Worm (Caenorhabditis elegans) whole organism, L4/young adult: ENCODE data around the gene xpc-1.

ENCODE experiments used
- dao-5 ChIP-seq: sonication (generic microtip); optimal IDR thresholded peaks from 2 replicates; lab custom pipeline; 2016; ENCODE audit warnings: missing genotype, missing genetic modification characterization, moderate library complexity, missing compliant biosample characterization
- him-1 ChIP-seq: sonication (generic microtip); optimal IDR thresholded peaks from 2 replicates; lab custom pipeline; 2016; ENCODE audit warnings: missing genotype, missing genetic modification reagents, missing genetic modification characterization, missing compliant biosample characterization

DNA sequence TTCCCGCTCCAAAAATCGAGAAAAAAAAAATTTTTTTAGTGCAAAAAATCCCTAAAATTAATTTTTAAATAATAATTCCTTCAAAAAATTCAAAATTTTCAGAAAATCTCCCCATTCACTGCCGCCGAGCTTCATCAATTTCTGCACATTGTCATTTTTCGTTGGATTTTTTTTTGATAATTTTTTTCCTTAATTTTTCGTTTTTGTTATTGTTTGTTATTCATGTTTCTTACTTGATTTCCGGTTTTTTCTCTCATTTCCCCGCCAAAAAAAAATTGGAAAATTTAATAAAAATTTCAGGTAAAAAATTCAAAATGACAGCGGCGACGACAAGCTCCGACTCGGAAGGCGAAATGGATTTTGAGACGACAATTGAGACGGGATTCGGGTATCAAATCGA lies 36.5 kb upstream of the xpc-1 start, which contains the start of gene F52C12.6:
- TF ChIP-seq him-1 (tag; lab: Kevin White, UChicago): no peak
- TF ChIP-seq dao-5: no peak
